Fruit fly (Drosophila melanogaster) whole organism, wandering third instar larva: ENCODE results near the gene mus101.

ENCODE experiments used
- Abd-B ChIP-seq: fragments of >200 bp; optimal IDR thresholded peaks from 2 replicates; lab custom pipeline; 2017; ENCODE audit warnings: missing biosample characterization, missing genetic modification characterization
- CG9705 ChIP-seq: fragments of 200-800 bp; sonication (Bioruptor generic); optimal IDR thresholded peaks from 2 replicates; lab custom pipeline; 2018; ENCODE audit warnings: missing biosample characterization, mild to moderate bottlenecking, missing genetic modification characterization
- Jra ChIP-seq: sonication (Bioruptor generic); optimal IDR thresholded peaks from 2 replicates; lab custom pipeline; 2016; ENCODE audit warnings: missing biosample characterization, missing genetic modification characterization
- Mio ChIP-seq: sonication (Bioruptor generic); optimal IDR thresholded peaks from 2 replicates; lab custom pipeline; 2016; ENCODE audit warnings: missing biosample characterization, missing genetic modification characterization
- N ChIP-seq: fragments of >200 bp; optimal IDR thresholded peaks from 2 replicates; lab custom pipeline; 2018; ENCODE audit warnings: missing biosample characterization, missing external identifiers, missing genetic modification characterization
- Sp1 ChIP-seq: fragments of 200-800 bp; sonication (Bioruptor generic); optimal IDR thresholded peaks from 3 replicates; lab custom pipeline; 2019; ENCODE audit warnings: missing biosample characterization, mild to moderate bottlenecking, missing genetic modification characterization, moderate library complexity
- br ChIP-seq: fragments of 200-800 bp; sonication (Bioruptor generic); optimal IDR thresholded peaks from 2 replicates; lab custom pipeline; 2016; ENCODE audit warnings: missing biosample characterization, missing genetic modification characterization
- h ChIP-seq: fragments of 200-800 bp; sonication (Bioruptor generic); optimal IDR thresholded peaks from 3 replicates; lab custom pipeline; 2016; ENCODE audit warnings: missing biosample characterization, mild to moderate bottlenecking, missing genetic modification characterization
- lola ChIP-seq: fragments of >200 bp; optimal IDR thresholded peaks from 2 replicates; lab custom pipeline; 2017; ENCODE audit warnings: missing biosample characterization, missing genetic modification characterization
- woc ChIP-seq: sonication (Bioruptor generic); optimal IDR thresholded peaks from 2 replicates; lab custom pipeline; 2016; ENCODE audit warnings: missing biosample characterization, mild to moderate bottlenecking, missing genetic modification characterization

dm6 chrX:13744599-13745052, 22.6 kb downstream of the mus101 start, which contains the start of gene Grip91:
- no peak for TF ChIP-seq woc (GFP tag; lab: Kevin White, UChicago)
- no peak for TF ChIP-seq Mio
- TF ChIP-seq lola (GFP tag; lab: Kevin White, UChicago), result no peak
- TF ChIP-seq h (GFP tag; lab: Kevin White, UChicago), result peak; percentile 14
- TF ChIP-seq N (GFP tag; lab: Kevin White, UChicago), result no peak
- TF ChIP-seq CG9705 (GFP tag; lab: Kevin White, UChicago), result no peak
- no peak for TF ChIP-seq Abd-B (GFP tag; lab: Kevin White, UChicago)
- no peak for TF ChIP-seq Sp1 (GFP tag; lab: Kevin White, UChicago)
- no peak for TF ChIP-seq br
- no peak for TF ChIP-seq Jra (GFP tag; lab: Kevin White, UChicago)
